Fruit fly (Drosophila melanogaster): ENCODE results near the gene trn.

DNA sequence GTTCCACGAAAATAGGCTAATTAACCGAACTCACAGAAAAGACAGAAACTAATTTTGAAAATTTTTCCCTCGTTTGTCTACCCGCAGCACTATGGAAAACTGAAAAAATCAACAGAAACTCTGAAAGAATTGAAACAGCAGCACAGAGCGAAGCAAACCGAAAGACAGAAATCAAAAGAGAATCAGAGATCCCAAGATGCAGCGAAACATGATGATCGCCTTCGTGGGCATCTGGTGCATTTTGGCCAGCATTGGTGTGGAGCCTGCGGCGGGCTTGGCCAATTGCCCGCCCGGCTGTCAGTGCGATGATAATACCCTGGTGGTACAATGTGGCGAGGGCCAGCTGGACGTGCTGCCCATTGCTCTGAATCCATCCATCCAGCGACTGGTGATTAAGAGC is 1.0 kb downstream of the trn start:
- no peak for TF ChIP-seq CTCF (optimal IDR thresholded peaks at IDR 0.05)
- TF ChIP-seq CG8478 (optimal IDR thresholded peaks at IDR 0.05) = no peak

All from S2 (cell line).